Worm (Caenorhabditis elegans): Measurements from ENCODE around the gene C05E4.12.

The C05E4.12 gene

DNA sequence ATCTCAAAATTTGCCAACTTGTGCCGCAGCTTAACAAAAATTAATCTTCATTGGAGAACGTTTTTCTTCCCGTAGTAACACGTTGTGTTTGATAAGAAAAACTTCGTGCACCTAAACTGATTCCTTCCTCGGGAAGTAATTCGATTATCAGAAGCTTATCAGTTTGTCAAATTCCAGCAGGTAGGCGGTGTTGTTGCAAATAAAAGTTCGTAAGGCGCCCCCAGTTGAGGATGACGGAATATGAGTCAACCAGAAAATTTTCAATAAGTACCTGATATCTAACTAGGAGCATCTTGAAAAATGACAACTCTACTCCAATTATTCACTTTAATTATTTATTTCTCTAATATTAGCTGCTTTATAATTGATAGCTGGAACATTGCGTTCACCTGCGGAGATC is 20.0 kb downstream of the C05E4.12 start, which contains the start of gene C05E4.7:
C05E4.7 (plus strand) TSS at position 301 of the 400 bp plus-strand sequence.
- no peak for TF ChIP-seq madf-2 (tag; optimal IDR thresholded peaks at IDR 0.05)
- no peak for TF ChIP-seq mec-3 (tag; optimal IDR thresholded peaks at IDR 0.05; ENCODE audit: borderline replicate concordance)
- no peak for TF ChIP-seq tbx-7 (tag; optimal IDR thresholded peaks at IDR 0.05)
- no peak for TF ChIP-seq sdc-2 (tag; optimal IDR thresholded peaks at IDR 0.05)
- TF ChIP-seq nhr-11 (tag; optimal IDR thresholded peaks at IDR 0.05), result no peak
- TF ChIP-seq sox-4 (tag; optimal IDR thresholded peaks at IDR 0.05), result no peak
- TF ChIP-seq gmeb-2 (tag; optimal IDR thresholded peaks at IDR 0.05), result no peak
- no peak for TF ChIP-seq nfya-1 (tag; optimal IDR thresholded peaks at IDR 0.05)
- TF ChIP-seq ztf-16 (tag; optimal IDR thresholded peaks at IDR 0.05), result no peak
- TF ChIP-seq K09A11.1 (tag; optimal IDR thresholded peaks at IDR 0.05; ENCODE audit: insufficient read depth), result no peak
- TF ChIP-seq pqm-1 (tag; optimal IDR thresholded peaks at IDR 0.05), result no peak
- TF ChIP-seq ceh-14 (tag; optimal IDR thresholded peaks at IDR 0.05), result no peak
- TF ChIP-seq K02D7.2 (tag; optimal IDR thresholded peaks at IDR 0.05), result no peak
- no peak for TF ChIP-seq elt-2 (tag; optimal IDR thresholded peaks at IDR 0.05)
- no peak for TF ChIP-seq pros-1 (tag; optimal IDR thresholded peaks at IDR 0.05)
- no peak for TF ChIP-seq ref-2 (tag; optimal IDR thresholded peaks at IDR 0.05)
- TF ChIP-seq ceh-24 (tag; optimal IDR thresholded peaks at IDR 0.05), result no peak

DNA sequence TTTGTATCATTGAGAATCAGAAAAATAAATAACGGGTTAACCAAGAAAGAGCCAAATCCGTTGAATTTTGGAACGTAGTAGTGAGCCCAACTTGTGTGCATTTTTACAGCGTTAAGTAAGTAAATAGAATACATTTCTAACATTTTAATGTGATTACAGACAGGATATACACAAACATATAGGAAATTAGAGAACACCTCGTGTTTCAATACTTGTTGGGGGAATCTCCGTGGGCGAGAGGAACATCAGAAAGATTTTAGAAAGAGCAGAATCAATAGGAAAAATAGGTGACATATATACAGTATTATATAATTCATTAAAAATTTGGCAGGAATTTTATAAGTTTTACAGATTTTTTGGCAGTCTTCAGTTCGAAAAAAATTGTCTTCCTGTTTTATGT is 23.0 kb downstream of the C05E4.12 start, which contains the start of gene srj-24:
srj-24 (minus strand) TSS at position 101 of the 400 bp plus-strand sequence.
- no peak for TF ChIP-seq dmd-4 (tag; optimal IDR thresholded peaks at IDR 0.05; ENCODE audit: borderline replicate concordance)
- no peak for TF ChIP-seq pax-1 (tag; optimal IDR thresholded peaks at IDR 0.05)
- TF ChIP-seq sdc-2 (tag; optimal IDR thresholded peaks at IDR 0.05), result no peak
- TF ChIP-seq ref-2 (tag; optimal IDR thresholded peaks at IDR 0.05), result no peak
- TF ChIP-seq nhr-11 (tag; optimal IDR thresholded peaks at IDR 0.05), result no peak
- TF ChIP-seq tbx-7 (tag; optimal IDR thresholded peaks at IDR 0.05), result no peak
- TF ChIP-seq fax-1 (tag; optimal IDR thresholded peaks at IDR 0.05), result no peak
- TF ChIP-seq eyg-1 (tag; optimal IDR thresholded peaks at IDR 0.05), result no peak
- TF ChIP-seq madf-2 (tag; optimal IDR thresholded peaks at IDR 0.05), result no peak
- no peak for TF ChIP-seq ttx-3 (tag; optimal IDR thresholded peaks at IDR 0.05)
- TF ChIP-seq unc-86 (tag; optimal IDR thresholded peaks at IDR 0.05), result no peak
- no peak for TF ChIP-seq C38D4.7 (GFP tag; optimal IDR thresholded peaks at IDR 0.05)
- no peak for TF ChIP-seq T23F11.4 (GFP tag; optimal IDR thresholded peaks at IDR 0.05)
- no peak for TF ChIP-seq fkh-6 (tag; optimal IDR thresholded peaks at IDR 0.05)
- TF ChIP-seq ceh-22 (tag; optimal IDR thresholded peaks at IDR 0.05), result no peak
- TF ChIP-seq ceh-9 (tag; optimal IDR thresholded peaks at IDR 0.05), result no peak
- TF ChIP-seq hlh-8 (tag; optimal IDR thresholded peaks at IDR 0.05), result no peak
- no peak for TF ChIP-seq F13H6.1 (tag; optimal IDR thresholded peaks at IDR 0.05)
- no peak for TF ChIP-seq fkh-10 (GFP tag; optimal IDR thresholded peaks at IDR 0.05)

- TF ChIP-seq ets-4 (tag; optimal IDR thresholded peaks at IDR 0.05) (no peak), C08G9.2 (tag; optimal IDR thresholded peaks at IDR 0.05) (no peak), pha-2 (tag; optimal IDR thresholded peaks at IDR 0.05) (no peak), hlh-15 (tag; optimal IDR thresholded peaks at IDR 0.05) (no peak), ceh-14 (tag; optimal IDR thresholded peaks at IDR 0.05) (no peak), unc-3 (GFP tag; conservative IDR thresholded peaks at IDR 0.05) (no peak), unc-3 (tag; optimal IDR thresholded peaks at IDR 0.05) (no peak), ztf-16 (tag; optimal IDR thresholded peaks at IDR 0.05) (no peak), elt-2 (tag; optimal IDR thresholded peaks at IDR 0.05) (no peak), pqm-1 (tag; optimal IDR thresholded peaks at IDR 0.05) (no peak)
Measured at ce11 chrV:736171-736570, 25.6 kb downstream of the C05E4.12 start, which contains the start of gene srj-25. Gene srj-25 (minus strand): TSS chrV:736271.

ce11 chrV:731330-731729 is 30.5 kb downstream of the C05E4.12 start:
- peak; percentile 32 for TF ChIP-seq ets-4 (tag; optimal IDR thresholded peaks at IDR 0.05)
- no peak for TF ChIP-seq fkh-10 (GFP tag; optimal IDR thresholded peaks at IDR 0.05)
- no peak for TF ChIP-seq che-1 (tag; optimal IDR thresholded peaks at IDR 0.05)
- no peak for TF ChIP-seq ceh-30 (tag; optimal IDR thresholded peaks at IDR 0.05)
- peak; percentile 94 for TF ChIP-seq ceh-18 (tag; optimal IDR thresholded peaks at IDR 0.05)
- no peak for TF ChIP-seq pros-1 (tag; optimal IDR thresholded peaks at IDR 0.05)
- no peak for TF ChIP-seq hlh-8 (tag; optimal IDR thresholded peaks at IDR 0.05)
- TF ChIP-seq dve-1 (tag; optimal IDR thresholded peaks at IDR 0.05), result peak; percentile 5
- TF ChIP-seq tbx-2 (tag; optimal IDR thresholded peaks at IDR 0.05), result peak; percentile 66
- peak; percentile 78 for TF ChIP-seq nfya-1 (tag; optimal IDR thresholded peaks at IDR 0.05)
- peak; percentile 80 for TF ChIP-seq elt-2 (tag; optimal IDR thresholded peaks at IDR 0.05)
- TF ChIP-seq hlh-6 (tag; optimal IDR thresholded peaks at IDR 0.05), result no peak
- peak; percentile 22 for TF ChIP-seq ceh-34 (tag; optimal IDR thresholded peaks at IDR 0.05)
- TF ChIP-seq rnt-1 (tag; optimal IDR thresholded peaks at IDR 0.05), result peak; percentile 88
- TF ChIP-seq hlh-30 (tag; optimal IDR thresholded peaks at IDR 0.05; ENCODE audit: insufficient read depth), result peak; percentile 91
- no peak for TF ChIP-seq gmeb-2 (tag; optimal IDR thresholded peaks at IDR 0.05)
- peak; percentile 83 for TF ChIP-seq pqm-1 (tag; optimal IDR thresholded peaks at IDR 0.05)
- no peak for TF ChIP-seq fax-1 (tag; optimal IDR thresholded peaks at IDR 0.05)
- no peak for TF ChIP-seq ceh-9 (tag; optimal IDR thresholded peaks at IDR 0.05)
- TF ChIP-seq ceh-14 (tag; optimal IDR thresholded peaks at IDR 0.05), result no peak
- TF ChIP-seq ceh-6 (GFP tag; optimal IDR thresholded peaks at IDR 0.05), result no peak
